Fruit fly (Drosophila melanogaster): Measurements from ENCODE around the gene CstF64.

DNA sequence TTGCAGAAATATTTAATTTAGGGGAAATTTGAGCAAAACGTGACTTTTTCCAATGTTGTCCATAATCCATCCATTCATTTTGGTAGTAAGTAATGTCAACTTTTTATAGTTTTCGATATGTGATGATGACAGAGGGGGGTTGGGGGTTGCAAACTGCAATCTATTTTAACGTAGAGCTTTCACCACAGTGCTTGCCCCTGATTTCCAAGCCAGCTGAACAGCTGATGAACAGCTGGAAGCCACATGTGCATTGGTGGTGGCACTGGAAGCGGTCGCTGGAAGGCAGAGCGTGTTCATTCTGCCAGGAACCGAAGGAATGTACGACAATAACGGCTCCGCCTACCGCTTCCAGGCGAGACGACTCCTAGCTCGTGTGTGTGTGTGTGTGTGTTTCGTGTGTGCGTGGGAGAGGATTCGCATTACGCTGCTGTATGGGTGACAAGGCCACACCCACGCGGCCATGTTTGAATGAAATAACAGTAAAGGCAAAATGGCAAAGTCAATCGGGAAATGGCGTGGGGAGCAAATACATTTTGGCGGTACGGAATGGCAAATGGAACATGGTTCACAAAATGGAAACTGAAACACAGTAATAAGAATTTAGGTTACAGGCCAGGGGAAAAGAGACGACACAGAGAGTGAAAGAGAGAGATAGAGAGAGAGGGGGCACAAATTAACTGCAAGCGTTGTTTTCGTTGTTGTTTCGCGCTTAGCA lies 39.6 kb downstream of the CstF64 start:
- no peak for TF ChIP-seq dmrt93B (GFP tag; optimal IDR thresholded peaks at IDR 0.05)
- TF ChIP-seq Dif (GFP tag; optimal IDR thresholded peaks at IDR 0.05; ENCODE audit: partially characterized antibody) = no peak
- TF ChIP-seq Vsx2 (GFP tag; optimal IDR thresholded peaks at IDR 0.05; ENCODE audit: partially characterized antibody) = no peak
- TF ChIP-seq psq (GFP tag; optimal IDR thresholded peaks at IDR 0.05) = no peak
- TF ChIP-seq Hnf4 (GFP tag; optimal IDR thresholded peaks at IDR 0.05) = no peak
- TF ChIP-seq Myc (optimal IDR thresholded peaks at IDR 0.05) = no peak
- TF ChIP-seq br (GFP tag; optimal IDR thresholded peaks at IDR 0.05) = no peak
